Fruit fly (Drosophila melanogaster): ENCODE measurements around the gene snsl.

Gene snsl

dm6 chr2L:4856118-4856517 is 50.4 kb downstream of the snsl start:
- TF ChIP-seq Sin3A (optimal IDR thresholded peaks at IDR 0.05) (no peak), h (optimal IDR thresholded peaks at IDR 0.05) (no peak), Myc (optimal IDR thresholded peaks at IDR 0.05) (no peak), psq (optimal IDR thresholded peaks at IDR 0.05) (no peak), ttk (optimal IDR thresholded peaks at IDR 0.05) (no peak), insv (optimal IDR thresholded peaks at IDR 0.05) (no peak)

- TF ChIP-seq psq (optimal IDR thresholded peaks at IDR 0.05) (no peak), Myc (optimal IDR thresholded peaks at IDR 0.05) (no peak), h (optimal IDR thresholded peaks at IDR 0.05) (no peak), Sin3A (optimal IDR thresholded peaks at IDR 0.05) (no peak), ttk (optimal IDR thresholded peaks at IDR 0.05) (no peak), insv (optimal IDR thresholded peaks at IDR 0.05) (no peak)
Observed at dm6 chr2L:4854822-4855221, 51.7 kb downstream of the snsl start.

All from Kc167 (cell line).